Worm (Caenorhabditis elegans) whole organism, L4 larva: ENCODE results near the gene T26E4.2.
"Not testable (repeated sequence)": the region's sequence is repeated elsewhere in the genome, so short reads cannot be mapped to it uniquely, and the experiment has no call there.

Experiments used
- F44E2.7 ChIP-seq: fragments of 200-800 bp; sonication (Bioruptor generic); IDR thresholded peaks from 2 replicates; pipeline ENCODE4 v2.1.2; 2022; ENCODE audit warnings: missing genetic modification characterization, missing compliant biosample characterization
- dpl-1 ChIP-seq: fragments of 150-350 bp; optimal IDR thresholded peaks from 2 replicates; lab custom pipeline; 2014; ENCODE audit warnings: missing biosample characterization, missing genetic modification reagents, missing genetic modification characterization
- lim-7 ChIP-seq: fragments of 200-800 bp; sonication (Bioruptor generic); IDR thresholded peaks from 2 replicates; pipeline ENCODE4 v1.3.6; 2022; ENCODE audit warnings: missing genetic modification characterization, missing compliant biosample characterization
- mdl-1 ChIP-seq, 2 experiments: fragments of 150-350 bp in 1 of 2; sonication (generic microtip) in 1 of 2; optimal IDR thresholded peaks; 2 replicates each; lab custom pipeline; 2014 to 2017; ENCODE audit warnings: missing biosample characterization in 2 of 2, missing genetic modification characterization in 2 of 2
- pha-4 ChIP-seq, 2 experiments: fragments of 150-350 bp in 1 of 2; fragments of 200-800 bp in 1 of 2; sonication (Bioruptor generic) in 1 of 2; IDR thresholded peaks in 1 of 2; optimal IDR thresholded peaks in 1 of 2; 2 replicates each; pipeline versions ENCODE4 v1.3.6 to Lab custom; 2014 to 2022; ENCODE audit warnings: missing genetic modification characterization in 2 of 2, missing genetic modification reagents in 2 of 2, missing biosample characterization in 1 of 2, missing compliant biosample characterization in 1 of 2
- php-3 ChIP-seq: fragments of 200-800 bp; sonication (Bioruptor generic); IDR thresholded peaks from 2 replicates; pipeline ENCODE4 v1.3.6; 2022; ENCODE audit warnings: missing genetic modification reagents, missing genetic modification characterization, missing compliant biosample characterization

DNA sequence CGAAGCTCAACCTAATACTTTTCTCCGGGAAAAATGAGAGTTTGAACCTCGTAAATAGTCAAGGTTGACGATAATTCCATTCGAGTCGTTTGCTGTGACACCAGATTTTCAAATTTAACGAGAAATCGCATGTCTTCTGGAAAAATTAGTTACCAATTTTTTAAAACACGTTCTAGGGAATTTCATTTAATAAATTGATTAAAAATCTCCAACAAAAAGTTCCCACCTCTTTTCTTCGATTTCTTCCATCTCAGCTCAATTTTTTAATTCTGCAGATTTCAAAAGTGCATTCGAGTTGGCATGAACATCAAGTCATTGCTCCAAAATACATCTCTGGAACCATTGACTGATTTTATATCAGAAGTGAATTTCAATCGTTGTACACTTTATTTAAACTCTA is 30.8 kb downstream of the T26E4.2 start, which contains the start of gene nhr-282:
- TF ChIP-seq mdl-1 (tag; optimal IDR thresholded peaks at IDR 0.05; lab: Kevin White, UChicago); F44E2.7 (GFP tag; lab: Robert Waterston, UW); dpl-1 (GFP tag; lab: Kevin White, UChicago); lim-7 (GFP tag; lab: Robert Waterston, UW); pha-4 (GFP tag; IDR thresholded peaks at IDR 0.05; lab: Robert Waterston, UW); pha-4 (tag; optimal IDR thresholded peaks at IDR 0.05; lab: Kevin White, UChicago); php-3 (GFP tag; lab: Robert Waterston, UW): not testable (repeated sequence)
